Worm (Caenorhabditis elegans): ENCODE data around the gene eef-1A.1.

DNA sequence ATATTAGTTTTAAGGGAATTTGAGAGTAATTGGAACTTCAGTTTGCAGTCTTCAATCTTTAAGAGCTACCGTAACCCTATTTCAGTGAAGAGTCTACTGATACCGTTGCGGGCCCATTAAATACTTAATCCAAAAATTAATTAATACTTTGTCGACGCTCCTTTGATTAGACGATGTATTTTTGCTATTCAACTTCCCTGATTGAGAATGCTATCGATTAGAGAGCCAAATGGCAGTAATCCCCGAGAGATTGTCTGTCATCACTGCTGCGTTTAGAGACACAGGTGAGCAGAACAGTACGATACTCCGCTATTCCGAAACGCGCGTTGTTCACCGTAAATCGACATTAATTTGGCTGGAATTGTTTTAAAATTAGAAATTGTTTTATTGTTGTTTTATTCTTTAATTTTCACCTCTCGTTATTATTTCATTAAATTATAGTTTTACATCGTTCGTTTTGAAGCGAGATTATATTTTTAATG, 49.7 kb upstream of the eef-1A.1 start, which contains the start of gene rfl-1:
- TF ChIP-seq ztf-23 (GFP tag; IDR thresholded peaks at IDR 0.05) (no peak), klf-2 (GFP tag; conservative IDR thresholded peaks at IDR 0.05) (no peak), flt-1 (GFP tag; IDR thresholded peaks at IDR 0.05) (no peak), tab-1 (GFP tag; IDR thresholded peaks at IDR 0.05) (no peak), ref-1 (GFP tag; conservative IDR thresholded peaks at IDR 0.05) (no peak), T22C8.4 (GFP tag; IDR thresholded peaks at IDR 0.05) (no peak), cog-1 (tag; optimal IDR thresholded peaks at IDR 0.05) (no peak)
